Worm (Caenorhabditis elegans): ENCODE measurements around the gene F32D8.15.

F32D8.15 gene

ce11 chrV:10894601-10895000 is 9.2 kb upstream of the F32D8.15 start, which contains the start of the genes F32D8.14 and F32D8.5 (continued):
- TF ChIP-seq dsc-1 (tag; optimal IDR thresholded peaks at IDR 0.05) (peak; percentile 90), zip-4 (GFP tag; optimal IDR thresholded peaks at IDR 0.05) (peak; percentile 9), ama-1 (optimal IDR thresholded peaks at IDR 0.05) (no peak), unc-62 (GFP tag; optimal IDR thresholded peaks at IDR 0.05) (no peak), lin-39 (tag; optimal IDR thresholded peaks at IDR 0.05) (no peak), pax-3 (tag; optimal IDR thresholded peaks at IDR 0.05) (peak; percentile 79), aha-1 (tag; optimal IDR thresholded peaks at IDR 0.05) (no peak), egl-13 (tag; optimal IDR thresholded peaks at IDR 0.05) (peak; percentile 85), pag-3 (tag; optimal IDR thresholded peaks at IDR 0.05; ENCODE audit: borderline replicate concordance, insufficient read depth) (no peak), nhr-90 (tag; optimal IDR thresholded peaks at IDR 0.05; ENCODE audit: poor library complexity) (peak; percentile 88), unc-30 (tag; optimal IDR thresholded peaks at IDR 0.05) (no peak), isw-1 (GFP tag; IDR thresholded peaks at IDR 0.05) (peak; percentile 61), mab-9 (GFP tag; IDR thresholded peaks at IDR 0.05) (peak; percentile 46; the same call in 1 of the 2 replicates), lin-15B (tag; optimal IDR thresholded peaks at IDR 0.05) (peak; percentile 84), Y116A8C.19 (tag; optimal IDR thresholded peaks at IDR 0.05; ENCODE audit: borderline replicate concordance) (peak; percentile 60), fos-1 (tag; optimal IDR thresholded peaks at IDR 0.05) (peak; percentile 42), nhr-76 (tag; optimal IDR thresholded peaks at IDR 0.05) (no peak), dpl-1 (GFP tag; optimal IDR thresholded peaks at IDR 0.05) (peak; percentile 64 to 83 (median 77)), ceh-8 (GFP tag; optimal IDR thresholded peaks at IDR 0.05) (peak; percentile 51), nhr-47 (tag; optimal IDR thresholded peaks at IDR 0.05) (peak; percentile 89), aly-2 (tag; optimal IDR thresholded peaks at IDR 0.05) (peak; percentile 4), lsy-2 (tag; optimal IDR thresholded peaks at IDR 0.05) (peak; percentile 87 to 89), tlp-1 (tag; optimal IDR thresholded peaks at IDR 0.05) (no peak), nhr-28 (tag; optimal IDR thresholded peaks at IDR 0.05) (no peak), lin-14 (GFP tag; optimal IDR thresholded peaks at IDR 0.05) (peak; percentile 93), grh-1 (GFP tag; IDR thresholded peaks at IDR 0.05) (peak; percentile 16; the same call in 1 of the 2 replicates), C04F5.9 (tag; optimal IDR thresholded peaks at IDR 0.05) (peak; percentile 65), lin-13 (GFP tag; optimal IDR thresholded peaks at IDR 0.05) (peak; percentile 75), vab-15 (tag; optimal IDR thresholded peaks at IDR 0.05) (peak; percentile 61), F16B12.6 (tag; optimal IDR thresholded peaks at IDR 0.05) (no peak), nhr-85 (tag) (peak; percentile 93), ceh-88 (GFP tag; IDR thresholded peaks at IDR 0.05) (no peak; the same call in 1 of the 2 replicates), blmp-1 (tag; optimal IDR thresholded peaks at IDR 0.05) (peak; percentile 68), nhr-20 (tag; optimal IDR thresholded peaks at IDR 0.05) (peak; percentile 91), elt-2 (tag; optimal IDR thresholded peaks at IDR 0.05) (peak; percentile 53), rnt-1 (tag; optimal IDR thresholded peaks at IDR 0.05) (peak; percentile 98), zag-1 (tag; optimal IDR thresholded peaks at IDR 0.05) (no peak)

- TF ChIP-seq lsy-2 (tag; optimal IDR thresholded peaks at IDR 0.05) = peak; percentile 12 to 20
- no peak for TF ChIP-seq elt-3 (tag; optimal IDR thresholded peaks at IDR 0.05)
- TF ChIP-seq ztf-11 (tag; optimal IDR thresholded peaks at IDR 0.05) = no peak
- TF ChIP-seq fkh-10 (GFP tag; optimal IDR thresholded peaks at IDR 0.05) = no peak
- no peak for TF ChIP-seq efl-1 (optimal IDR thresholded peaks at IDR 0.05)
- TF ChIP-seq efl-1 (GFP tag; optimal IDR thresholded peaks at IDR 0.05 in 1 of 2) = no peak
- TF ChIP-seq egl-27 (tag; optimal IDR thresholded peaks at IDR 0.05) = no peak
- TF ChIP-seq tbx-2 (tag; optimal IDR thresholded peaks at IDR 0.05) = no peak
- no peak for TF ChIP-seq nhr-77 (tag; optimal IDR thresholded peaks at IDR 0.05)
- TF ChIP-seq nhr-85 (tag) = no peak
- peak; percentile 33 for TF ChIP-seq nhr-90 (tag; optimal IDR thresholded peaks at IDR 0.05; ENCODE audit: poor library complexity)
- peak; percentile 14 for TF ChIP-seq elt-2 (tag; optimal IDR thresholded peaks at IDR 0.05)
- TF ChIP-seq xbp-1 (tag; optimal IDR thresholded peaks at IDR 0.05) = no peak
- TF ChIP-seq irx-1 (tag; optimal IDR thresholded peaks at IDR 0.05) = no peak
- no peak for TF ChIP-seq C04F5.9 (tag; optimal IDR thresholded peaks at IDR 0.05)
- no peak for TF ChIP-seq nhr-19 (GFP tag; conservative IDR thresholded peaks at IDR 0.05)
- TF ChIP-seq skn-1 (tag; optimal IDR thresholded peaks at IDR 0.05) = no peak
- no peak for TF ChIP-seq aly-2 (tag; optimal IDR thresholded peaks at IDR 0.05)
- no peak for TF ChIP-seq nhr-47 (tag; optimal IDR thresholded peaks at IDR 0.05)
- TF ChIP-seq pqm-1 (tag; optimal IDR thresholded peaks at IDR 0.05) = no peak
- TF ChIP-seq nhr-71 (tag; optimal IDR thresholded peaks at IDR 0.05) = peak; percentile 40
- TF ChIP-seq nhr-76 (tag; optimal IDR thresholded peaks at IDR 0.05) = no peak
- no peak for TF ChIP-seq mdl-1 (tag; optimal IDR thresholded peaks at IDR 0.05)
Observed at ce11 chrV:10896295-10896694, 7.6 kb upstream of the F32D8.15 start, which contains the start of gene F32D8.13. Gene F32D8.13 (minus strand): TSS chrV:10896543.
